Fruit fly (Drosophila melanogaster) Kc167 (cell line): ENCODE results near the gene CG45263.

Experiments
- Myc ChIP-seq: fragments of >200 bp; optimal IDR thresholded peaks from 2 replicates; lab custom pipeline; 2017; ENCODE audit warnings: missing external identifiers
- Sin3A ChIP-seq: fragments of >200 bp; optimal IDR thresholded peaks from 2 replicates; lab custom pipeline; 2018; ENCODE audit warnings: missing external identifiers
- h ChIP-seq: fragments of >200 bp; optimal IDR thresholded peaks from 3 replicates; lab custom pipeline; 2018; ENCODE audit warnings: missing external identifiers
- insv ChIP-seq: fragments of >200 bp; optimal IDR thresholded peaks from 3 replicates; lab custom pipeline; 2018; ENCODE audit warnings: missing external identifiers
- psq ChIP-seq: fragments of >200 bp; optimal IDR thresholded peaks from 2 replicates; lab custom pipeline; 2017; ENCODE audit warnings: missing external identifiers
- ttk ChIP-seq: sonication (Bioruptor generic); optimal IDR thresholded peaks from 2 replicates; lab custom pipeline; 2017; ENCODE audit warnings: missing external identifiers

CG45263 gene

dm6 chr3R:8362259-8362876 lies 115.0 kb downstream of the CG45263 start, which contains the start of the genes Veneno and CG7963:
Gene Veneno (minus strand): TSS chr3R:8362554.
Gene CG7963 (plus strand): TSS chr3R:8362826.
- TF ChIP-seq Myc (no peak), Sin3A (lab: Kevin White, UChicago) (no peak), insv (lab: Kevin White, UChicago) (no peak), h (lab: Kevin White, UChicago) (no peak), ttk (no peak), psq (no peak)

dm6 chr3R:8358004-8358403 lies 119.4 kb downstream of the CG45263 start:
- no peak for TF ChIP-seq psq
- TF ChIP-seq Sin3A (lab: Kevin White, UChicago) = no peak

- TF ChIP-seq insv (lab: Kevin White, UChicago) (no peak), h (lab: Kevin White, UChicago) (no peak), psq (no peak), Myc (no peak), ttk (no peak), Sin3A (lab: Kevin White, UChicago) (no peak)
Observed at dm6 chr3R:8357372-8357992, 119.9 kb downstream of the CG45263 start.

- no peak for TF ChIP-seq Sin3A (lab: Kevin White, UChicago)
- no peak for TF ChIP-seq insv (lab: Kevin White, UChicago)
- TF ChIP-seq psq = no peak
- TF ChIP-seq h (lab: Kevin White, UChicago) = no peak
- TF ChIP-seq ttk = no peak
Observed at dm6 chr3R:8356626-8357290, 120.7 kb downstream of the CG45263 start, which contains the start of gene stck. Gene stck (plus strand): TSS chr3R:8356978.

- TF ChIP-seq Myc (no peak), psq (no peak)
Observed at dm6 chr3R:8355579-8355978, 121.8 kb downstream of the CG45263 start.

- no peak for TF ChIP-seq Sin3A (lab: Kevin White, UChicago)
- no peak for TF ChIP-seq insv (lab: Kevin White, UChicago)
- TF ChIP-seq Myc = no peak
- no peak for TF ChIP-seq psq
Observed at dm6 chr3R:8354969-8355368, 122.4 kb downstream of the CG45263 start.

- no peak for TF ChIP-seq h (lab: Kevin White, UChicago)
- no peak for TF ChIP-seq psq
- no peak for TF ChIP-seq Sin3A (lab: Kevin White, UChicago)
- no peak for TF ChIP-seq insv (lab: Kevin White, UChicago)
- TF ChIP-seq Myc = no peak
- TF ChIP-seq ttk = no peak
Observed at dm6 chr3R:8354458-8354857, 123.0 kb downstream of the CG45263 start.

dm6 chr3R:8353994-8354393 lies 123.4 kb downstream of the CG45263 start:
- no peak for TF ChIP-seq insv (lab: Kevin White, UChicago)
- TF ChIP-seq Myc = no peak
- TF ChIP-seq ttk = no peak
- no peak for TF ChIP-seq h (lab: Kevin White, UChicago)
- TF ChIP-seq Sin3A (lab: Kevin White, UChicago) = no peak
- TF ChIP-seq psq = no peak

- TF ChIP-seq psq (no peak), h (lab: Kevin White, UChicago) (no peak), insv (lab: Kevin White, UChicago) (no peak), Sin3A (lab: Kevin White, UChicago) (no peak), ttk (no peak), Myc (no peak)
Observed at dm6 chr3R:8352961-8353728, 124.3 kb downstream of the CG45263 start.

dm6 chr3R:8349449-8350115 lies 127.8 kb downstream of the CG45263 start, which contains the start of gene Atg13:
Gene Atg13 (plus strand): TSS chr3R:8349815.
- no peak for TF ChIP-seq Sin3A (lab: Kevin White, UChicago)
- no peak for TF ChIP-seq h (lab: Kevin White, UChicago)

- TF ChIP-seq ttk (no peak), Myc (no peak), psq (no peak), insv (lab: Kevin White, UChicago) (no peak), Sin3A (lab: Kevin White, UChicago) (no peak), h (lab: Kevin White, UChicago) (no peak)
Observed at dm6 chr3R:8349106-8349448, 128.3 kb downstream of the CG45263 start.

dm6 chr3R:8347835-8348234 lies 129.6 kb downstream of the CG45263 start:
- TF ChIP-seq insv (lab: Kevin White, UChicago) (no peak), psq (no peak), ttk (no peak), Sin3A (lab: Kevin White, UChicago) (no peak), Myc (no peak), h (lab: Kevin White, UChicago) (no peak)
